Fruit fly (Drosophila melanogaster): Measurements from ENCODE around the gene CG14551.

CG14551 gene

dm6 chr3R:26055214-26055632 is 7.6 kb downstream of the CG14551 start, which contains the start of gene Cmpk (continued):
- peak; percentile 96 for TF ChIP-seq Med (GFP tag)
- TF ChIP-seq dmrt11E (tag; optimal IDR thresholded peaks at IDR 0.05), result peak; percentile 47
- peak; percentile 12; the same call in 1 of the 3 replicates for TF ChIP-seq Aef1 (GFP tag; IDR thresholded peaks at IDR 0.05)
- TF ChIP-seq az2 (GFP tag; optimal IDR thresholded peaks at IDR 0.05), result peak; percentile 30
- peak; percentile 91 for TF ChIP-seq HLHmδ (GFP tag; optimal IDR thresholded peaks at IDR 0.05)
- TF ChIP-seq tup (GFP tag; optimal IDR thresholded peaks at IDR 0.05), result peak; percentile 46
- peak; percentile 57 for TF ChIP-seq CG18011 (GFP tag; optimal IDR thresholded peaks at IDR 0.05)
- TF ChIP-seq CG2116 (GFP tag; optimal IDR thresholded peaks at IDR 0.05), result peak; percentile 68
- peak; percentile 64 for TF ChIP-seq CG15011 (GFP tag; optimal IDR thresholded peaks at IDR 0.05)
- TF ChIP-seq nom (GFP tag; optimal IDR thresholded peaks at IDR 0.05), result peak; percentile 80
- peak; percentile 34 for TF ChIP-seq Usf (GFP tag; optimal IDR thresholded peaks at IDR 0.05)
- TF ChIP-seq Optix (GFP tag; IDR thresholded peaks at IDR 0.05), result 0 out of 3 replicates have a peak, but pooled peaks have one; percentile 8
- no peak for TF ChIP-seq chif (GFP tag; optimal IDR thresholded peaks at IDR 0.05)
- TF ChIP-seq CG8924 (tag; optimal IDR thresholded peaks at IDR 0.05), result peak; percentile 43
- TF ChIP-seq Lhr (GFP tag; optimal IDR thresholded peaks at IDR 0.05), result peak; percentile 39
- TF ChIP-seq bigmax (GFP tag; optimal IDR thresholded peaks at IDR 0.05), result peak; percentile 62
- TF ChIP-seq CG4820 (GFP tag; optimal IDR thresholded peaks at IDR 0.05), result peak; percentile 34
- TF ChIP-seq Xbp1 (GFP tag; optimal IDR thresholded peaks at IDR 0.05), result peak; percentile 71
- TF ChIP-seq dati (GFP tag; IDR thresholded peaks at IDR 0.05), result no peak
- peak; percentile 73 for TF ChIP-seq unpg (GFP tag; optimal IDR thresholded peaks at IDR 0.05)
- TF ChIP-seq CG3281 (GFP tag; optimal IDR thresholded peaks at IDR 0.05), result peak; percentile 84
- TF ChIP-seq BEAF-32 (GFP tag; optimal IDR thresholded peaks at IDR 0.05), result peak; percentile 29
- peak; percentile 75 for TF ChIP-seq Fer3 (tag; optimal IDR thresholded peaks at IDR 0.05)
- TF ChIP-seq CG12071 (GFP tag; optimal IDR thresholded peaks at IDR 0.05), result no peak
- peak; percentile 1 for TF ChIP-seq CG5245 (GFP tag; optimal IDR thresholded peaks at IDR 0.05)
- peak; percentile 65 for TF ChIP-seq onecut (GFP tag; IDR thresholded peaks at IDR 0.05)
- peak; percentile 63 for TF ChIP-seq CG17186 (GFP tag; optimal IDR thresholded peaks at IDR 0.05)
- no peak for TF ChIP-seq h (optimal IDR thresholded peaks at IDR 0.05)
- TF ChIP-seq pan (optimal IDR thresholded peaks at IDR 0.05), result no peak
- peak in 1 of 2 experiments; percentile 50 for TF ChIP-seq pan (GFP tag; optimal IDR thresholded peaks at IDR 0.05 in 1 of 2, IDR thresholded peaks at IDR 0.05 in 1 of 2)
- no peak for TF ChIP-seq Vsx1 (GFP tag; optimal IDR thresholded peaks at IDR 0.05)
- 0 out of 2 replicates have a peak, but pooled peaks have one; percentile 28 for TF ChIP-seq tna (GFP tag; IDR thresholded peaks at IDR 0.05; ENCODE audit: partially characterized antibody)
- TF ChIP-seq CG1603 (tag; optimal IDR thresholded peaks at IDR 0.05), result peak; percentile 75
- peak; percentile 15 for TF ChIP-seq jumu (GFP tag; optimal IDR thresholded peaks at IDR 0.05)
- TF ChIP-seq peb (GFP tag; IDR thresholded peaks at IDR 0.05), result no peak
- TF ChIP-seq CG3065 (GFP tag; optimal IDR thresholded peaks at IDR 0.05), result no peak
- TF ChIP-seq pb (GFP tag; optimal IDR thresholded peaks at IDR 0.05), result peak; percentile 5
- peak; percentile 74 for TF ChIP-seq CG6854 (GFP tag; optimal IDR thresholded peaks at IDR 0.05)
- peak; percentile 47; the same call in 1 of the 2 replicates for TF ChIP-seq CG32767 (GFP tag; IDR thresholded peaks at IDR 0.05)
- TF ChIP-seq br (optimal IDR thresholded peaks at IDR 0.05), result no peak
- no peak for TF ChIP-seq jigr1 (GFP tag; IDR thresholded peaks at IDR 0.05)
- peak; percentile 21 for TF ChIP-seq Spps (tag; optimal IDR thresholded peaks at IDR 0.05)
- peak; percentile 14 for TF ChIP-seq chn (GFP tag; optimal IDR thresholded peaks at IDR 0.05)
- TF ChIP-seq Rx (GFP tag; IDR thresholded peaks at IDR 0.05), result peak; percentile 29; the same call in 1 of the 2 replicates
- TF ChIP-seq Dref (GFP tag; IDR thresholded peaks at IDR 0.05), result peak; percentile 47
- TF ChIP-seq gt (GFP tag; IDR thresholded peaks at IDR 0.05), result peak; percentile 54
- TF ChIP-seq Antp (GFP tag; optimal IDR thresholded peaks at IDR 0.05), result peak; percentile 28
- TF ChIP-seq lilli (GFP tag; optimal IDR thresholded peaks at IDR 0.05), result peak; percentile 48
- peak; percentile 47 for TF ChIP-seq CG1024 (GFP tag; IDR thresholded peaks at IDR 0.05)
- peak; percentile 69 for TF ChIP-seq Sox100B (GFP tag; optimal IDR thresholded peaks at IDR 0.05)
- peak; percentile 63 for TF ChIP-seq salm (tag; optimal IDR thresholded peaks at IDR 0.05)
- TF ChIP-seq gcm2 (GFP tag; optimal IDR thresholded peaks at IDR 0.05), result peak; percentile 3

Data from whole organism, embryonic.